Fruit fly (Drosophila melanogaster): Measurements from ENCODE around the gene Tom40.

Tom40 gene

dm6 chrX:7736593-7736992 lies at the start of gene Tom40:
Gene Tom40, plus strand, starts transcription at chrX:7736893.
- no peak for TF ChIP-seq Snoo (tag; optimal IDR thresholded peaks at IDR 0.05)
- TF ChIP-seq CG17806 (tag; optimal IDR thresholded peaks at IDR 0.05): no peak

DNA sequence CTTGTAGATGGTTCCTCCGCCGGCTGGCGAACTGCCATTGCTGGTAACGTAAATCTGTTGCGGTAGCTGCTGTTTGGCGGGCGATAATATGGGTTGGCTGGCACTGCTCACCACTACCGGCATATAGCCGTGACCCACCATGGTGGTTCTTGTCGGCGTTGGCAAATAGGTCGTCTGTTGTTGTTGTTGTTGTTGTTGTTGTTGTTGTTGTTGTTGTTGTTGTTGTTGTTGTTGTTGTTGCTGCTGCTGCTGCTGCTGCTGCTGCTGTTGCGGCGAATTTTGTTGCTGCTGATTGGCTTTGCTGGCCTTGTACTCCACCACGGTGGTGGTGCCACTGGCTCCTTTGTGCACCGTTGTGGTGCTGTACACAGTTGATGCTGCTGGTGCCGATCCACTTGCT lies 47.8 kb upstream of the Tom40 start:
- TF ChIP-seq CG10348 (GFP tag; IDR thresholded peaks at IDR 0.05): no peak
- no peak for TF ChIP-seq Pif1A (GFP tag; optimal IDR thresholded peaks at IDR 0.05)

- TF ChIP-seq CG8159 (tag; optimal IDR thresholded peaks at IDR 0.05): no peak
- peak; percentile 32; the same call in 1 of the 2 replicates for TF ChIP-seq Ets98B (GFP tag; IDR thresholded peaks at IDR 0.05)
- TF ChIP-seq CG4496 (GFP tag; IDR thresholded peaks at IDR 0.05): 0 out of 3 replicates have a peak, but pooled peaks have one; percentile 29
- no peak for TF ChIP-seq CG13204 (GFP tag; optimal IDR thresholded peaks at IDR 0.05)
- TF ChIP-seq CG12605 (GFP tag; IDR thresholded peaks at IDR 0.05): 0 out of 2 replicates have a peak, but pooled peaks have one; percentile 24
- TF ChIP-seq Pif1B (GFP tag; optimal IDR thresholded peaks at IDR 0.05): no peak
These were observed 46.0 kb upstream of the Tom40 start for dm6 chrX:7690683-7691082.

DNA sequence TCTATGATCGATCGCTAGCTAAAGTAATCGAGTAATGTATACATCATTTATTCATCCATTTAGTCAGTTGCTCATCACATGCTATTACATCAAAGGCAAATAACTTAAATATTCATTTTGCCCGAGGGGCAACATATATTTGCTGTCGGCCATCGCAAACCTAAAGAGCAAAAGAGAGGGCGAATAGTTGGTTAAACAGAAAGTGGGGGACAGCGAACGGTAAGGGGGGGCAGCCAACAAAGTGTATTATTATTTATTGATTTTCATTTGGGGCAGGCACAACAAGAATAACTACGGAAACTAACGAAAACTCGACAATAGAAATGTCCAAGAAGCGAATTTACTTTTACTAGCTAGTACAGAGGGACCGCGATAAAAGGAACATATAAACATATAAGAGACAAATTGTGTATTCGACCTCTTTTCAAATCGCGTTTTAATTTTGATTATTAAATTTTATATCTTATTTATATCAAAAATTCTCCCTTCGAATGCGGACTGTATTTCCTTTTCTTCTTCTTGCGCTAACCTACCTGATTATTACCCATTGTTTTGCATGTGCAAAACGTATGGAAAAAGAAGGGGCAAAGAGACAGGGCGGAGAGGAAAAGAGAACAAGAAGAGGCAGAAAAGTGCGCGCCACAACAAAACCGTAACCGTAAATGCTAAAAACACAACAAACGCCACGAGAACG lies 45.3 kb upstream of the Tom40 start:
- TF ChIP-seq CG9948 (tag; optimal IDR thresholded peaks at IDR 0.05): no peak
- TF ChIP-seq Snoo (tag; optimal IDR thresholded peaks at IDR 0.05): no peak
- TF ChIP-seq CG13204 (GFP tag; optimal IDR thresholded peaks at IDR 0.05): no peak
- no peak for TF ChIP-seq CG8301 (tag; optimal IDR thresholded peaks at IDR 0.05)
- TF ChIP-seq fd96Ca (GFP tag; IDR thresholded peaks at IDR 0.05): no peak
- TF ChIP-seq CG17806 (tag; optimal IDR thresholded peaks at IDR 0.05): peak; percentile 5
- peak; percentile 67; the same call in 2 of the 3 replicates for TF ChIP-seq CG4496 (GFP tag; IDR thresholded peaks at IDR 0.05)
- TF ChIP-seq Ets98B (GFP tag; IDR thresholded peaks at IDR 0.05): peak; percentile 68
- peak; percentile 12; the same call in 1 of the 2 replicates for TF ChIP-seq CG12605 (GFP tag; IDR thresholded peaks at IDR 0.05)

- TF ChIP-seq CG9948 (tag; optimal IDR thresholded peaks at IDR 0.05) (peak; percentile 85), CG8301 (tag; optimal IDR thresholded peaks at IDR 0.05) (peak; percentile 75), CG8159 (tag; optimal IDR thresholded peaks at IDR 0.05) (peak; percentile 90), CG4496 (GFP tag; IDR thresholded peaks at IDR 0.05) (peak; percentile 82; the same call in 2 of the 3 replicates), CG17806 (tag; optimal IDR thresholded peaks at IDR 0.05) (peak; percentile 82), Ets98B (GFP tag; IDR thresholded peaks at IDR 0.05) (peak; percentile 71; the same call in 1 of the 2 replicates), CG13204 (GFP tag; optimal IDR thresholded peaks at IDR 0.05) (peak; percentile 85), rn (GFP tag; IDR thresholded peaks at IDR 0.05) (no peak), Pif1B (GFP tag; optimal IDR thresholded peaks at IDR 0.05) (peak; percentile 85), Snoo (tag; optimal IDR thresholded peaks at IDR 0.05) (peak; percentile 83), CG14655 (GFP tag; optimal IDR thresholded peaks at IDR 0.05) (peak; percentile 80), Pif1A (GFP tag; optimal IDR thresholded peaks at IDR 0.05) (peak; percentile 88), D1 (tag; optimal IDR thresholded peaks at IDR 0.05) (peak; percentile 87), CG34367 (tag; optimal IDR thresholded peaks at IDR 0.05) (peak; percentile 88), fd96Ca (GFP tag; IDR thresholded peaks at IDR 0.05) (no peak; the same call in 2 of the 3 replicates), CG12605 (GFP tag; IDR thresholded peaks at IDR 0.05) (peak; percentile 94), CG10348 (GFP tag; IDR thresholded peaks at IDR 0.05) (0 out of 2 replicates have a peak, but pooled peaks have one; percentile 28), gl (tag; optimal IDR thresholded peaks at IDR 0.05) (peak; percentile 96), EcR (GFP tag; optimal IDR thresholded peaks at IDR 0.05) (peak; percentile 1), CG15710 (tag; optimal IDR thresholded peaks at IDR 0.05) (peak; percentile 85), CG32121 (GFP tag; IDR thresholded peaks at IDR 0.05) (peak; percentile 79)
These were observed 44.5 kb upstream of the Tom40 start for dm6 chrX:7691947-7692739.

- TF ChIP-seq Pif1A (GFP tag; optimal IDR thresholded peaks at IDR 0.05) (peak; percentile 48), Ets98B (GFP tag; IDR thresholded peaks at IDR 0.05) (peak; percentile 87), D1 (tag; optimal IDR thresholded peaks at IDR 0.05) (no peak), CG34367 (tag; optimal IDR thresholded peaks at IDR 0.05) (peak; percentile 46), CG12605 (GFP tag; IDR thresholded peaks at IDR 0.05) (peak; percentile 74), fd96Ca (GFP tag; IDR thresholded peaks at IDR 0.05) (peak; percentile 73), CG14655 (GFP tag; optimal IDR thresholded peaks at IDR 0.05) (peak; percentile 65), CG15710 (tag; optimal IDR thresholded peaks at IDR 0.05) (peak; percentile 33), CG17806 (tag; optimal IDR thresholded peaks at IDR 0.05) (peak; percentile 51), CG32121 (GFP tag; IDR thresholded peaks at IDR 0.05) (peak; percentile 86), CG10348 (GFP tag; IDR thresholded peaks at IDR 0.05) (no peak), Snoo (tag; optimal IDR thresholded peaks at IDR 0.05) (peak; percentile 45), EcR (GFP tag; optimal IDR thresholded peaks at IDR 0.05) (no peak), CG8301 (tag; optimal IDR thresholded peaks at IDR 0.05) (peak; percentile 67), rn (GFP tag; IDR thresholded peaks at IDR 0.05) (peak; percentile 49; the same call in 1 of the 2 replicates), CG8159 (tag; optimal IDR thresholded peaks at IDR 0.05) (peak; percentile 23), Pif1B (GFP tag; optimal IDR thresholded peaks at IDR 0.05) (no peak), CG4496 (GFP tag; IDR thresholded peaks at IDR 0.05) (peak; percentile 86), CG13204 (GFP tag; optimal IDR thresholded peaks at IDR 0.05) (no peak), CG9948 (tag; optimal IDR thresholded peaks at IDR 0.05) (peak; percentile 25)
These were observed 44.0 kb upstream of the Tom40 start for dm6 chrX:7692740-7693064.
